Fruit fly (Drosophila melanogaster) whole organism, embryonic: ENCODE measurements around the gene Rh2.

ENCODE experiments used
- CG10543 ChIP-seq: fragments of 200-800 bp; sonication (Bioruptor generic); optimal IDR thresholded peaks from 3 replicates; lab custom pipeline; 2017; ENCODE audit warnings: missing biosample characterization, mild to moderate bottlenecking, missing genetic modification characterization, moderate library complexity
- CG12104 ChIP-seq: fragments of 200-800 bp; sonication (Bioruptor generic); optimal IDR thresholded peaks from 3 replicates; lab custom pipeline; 2016; ENCODE audit warnings: missing biosample characterization, missing genetic modification characterization
- CG14050 ChIP-seq: fragments of 200-800 bp; sonication (Bioruptor generic); IDR thresholded peaks from 3 replicates; pipeline ENCODE4 v1.3.6; 2022; ENCODE audit warnings: missing biosample characterization, missing genetic modification characterization
- CG17359 ChIP-seq: fragments of 200-800 bp; sonication (Bioruptor generic); optimal IDR thresholded peaks from 3 replicates; lab custom pipeline; 2018; ENCODE audit warnings: missing biosample characterization, mild to moderate bottlenecking, missing genetic modification characterization, moderate library complexity
- CG17385 ChIP-seq: fragments of 200-800 bp; sonication (Bioruptor generic); optimal IDR thresholded peaks from 3 replicates; lab custom pipeline; 2018; ENCODE audit warnings: missing biosample characterization, mild to moderate bottlenecking, missing genetic modification characterization
- CG2129 ChIP-seq: fragments of 200-800 bp; sonication (Bioruptor generic); IDR thresholded peaks from 2 replicates; pipeline ENCODE4 v1.3.6; 2022; ENCODE audit warnings: missing biosample characterization, missing genetic modification characterization; ENCODE audit not compliant: partially characterized antibody
- CG2875 ChIP-seq: fragments of 200-800 bp; sonication (Bioruptor generic); optimal IDR thresholded peaks from 2 replicates; lab custom pipeline; 2017; ENCODE audit warnings: missing biosample characterization, mild to moderate bottlenecking, missing genetic modification characterization, missing genetic modification reagents
- CG3281 ChIP-seq: fragments of 200-800 bp; sonication (Bioruptor generic); optimal IDR thresholded peaks from 3 replicates; lab custom pipeline; 2017; ENCODE audit warnings: missing biosample characterization, mild to moderate bottlenecking, missing genetic modification characterization
- CG6654 ChIP-seq: fragments of 200-800 bp; sonication (Bioruptor generic); optimal IDR thresholded peaks from 2 replicates; lab custom pipeline; 2017; ENCODE audit warnings: missing biosample characterization, mild to moderate bottlenecking, missing genetic modification characterization
- CG6689 ChIP-seq: fragments of 200-800 bp; sonication (Bioruptor generic); IDR thresholded peaks from 2 replicates; pipeline ENCODE4 v1.3.6; 2022; ENCODE audit warnings: missing biosample characterization, missing genetic modification characterization
- CG6791 ChIP-seq: fragments of 200-800 bp; sonication (Bioruptor generic); IDR thresholded peaks from 3 replicates; pipeline ENCODE4 v1.3.6; 2022; ENCODE audit warnings: missing biosample characterization, missing genetic modification characterization; ENCODE audit not compliant: partially characterized antibody
- CG7271 ChIP-seq: fragments of 200-800 bp; sonication (Bioruptor generic); optimal IDR thresholded peaks from 2 replicates; lab custom pipeline; 2018; ENCODE audit warnings: missing biosample characterization, mild to moderate bottlenecking, missing genetic modification characterization, moderate library complexity
- CG7963 ChIP-seq: fragments of 200-800 bp; sonication (Bioruptor generic); IDR thresholded peaks from 3 replicates; pipeline ENCODE4 v1.3.6; 2022; ENCODE audit warnings: missing biosample characterization, missing genetic modification characterization; ENCODE audit not compliant: partially characterized antibody
- CTCF ChIP-seq: fragments of 200-800 bp; sonication (Bioruptor generic); optimal IDR thresholded peaks from 2 replicates; lab custom pipeline; 2017; ENCODE audit warnings: missing biosample characterization, mild to moderate bottlenecking, missing genetic modification characterization, moderate library complexity
- Camta ChIP-seq: fragments of 200-800 bp; sonication (Bioruptor generic); optimal IDR thresholded peaks from 2 replicates; lab custom pipeline; 2016; ENCODE audit warnings: missing biosample characterization, missing genetic modification characterization
- CoRest ChIP-seq: fragments of 200-800 bp; sonication (Bioruptor generic); optimal IDR thresholded peaks from 3 replicates; lab custom pipeline; 2018; ENCODE audit warnings: missing biosample characterization, mild to moderate bottlenecking, missing genetic modification characterization, moderate library complexity
- D ChIP-seq, 2 experiments: fragments of 200-800 bp in 1 of 2; fragments of >200 bp in 1 of 2; sonication (Bioruptor generic) in 1 of 2; optimal IDR thresholded peaks; 2 replicates in 1 of 2; 3 replicates in 1 of 2; lab custom pipeline; 2017; ENCODE audit warnings: mild to moderate bottlenecking in 1 of 2, missing biosample characterization in 1 of 2, missing genetic modification characterization in 1 of 2, missing genetic modification reagents in 1 of 2
- HmgD ChIP-seq: fragments of 200-800 bp; sonication (Bioruptor generic); optimal IDR thresholded peaks from 3 replicates; lab custom pipeline; 2016; ENCODE audit warnings: missing biosample characterization, missing genetic modification characterization
- Hmr ChIP-seq: fragments of 200-800 bp; sonication (Bioruptor generic); optimal IDR thresholded peaks from 3 replicates; lab custom pipeline; 2017; ENCODE audit warnings: mild to moderate bottlenecking, missing biosample characterization, missing genetic modification reagents, missing genetic modification characterization
- Hr3 ChIP-seq: fragments of 200-800 bp; sonication (Bioruptor generic); optimal IDR thresholded peaks from 3 replicates; lab custom pipeline; 2016; ENCODE audit warnings: missing biosample characterization, missing genetic modification characterization
- Med ChIP-seq: fragments of 200-800 bp; sonication (Bioruptor generic); peaks from one replicate; lab custom pipeline; 2016; ENCODE audit warnings: missing biosample characterization, missing genetic modification characterization, mild to moderate bottlenecking, inconsistent platforms, moderate library complexity
- NC2α ChIP-seq: fragments of 200-800 bp; sonication (Bioruptor generic); optimal IDR thresholded peaks from 2 replicates; lab custom pipeline; 2016; ENCODE audit warnings: missing biosample characterization, missing genetic modification characterization
- Optix ChIP-seq: fragments of 200-800 bp; sonication (Bioruptor generic); IDR thresholded peaks from 3 replicates; pipeline ENCODE4 v1.3.6; 2022; ENCODE audit warnings: missing biosample characterization, missing genetic modification characterization
- Six4 ChIP-seq: fragments of 200-800 bp; sonication (Bioruptor generic); optimal IDR thresholded peaks from 2 replicates; lab custom pipeline; 2016; ENCODE audit warnings: missing biosample characterization, missing genetic modification characterization
- Stat92E ChIP-seq, 3 experiments: fragments of >200 bp in 2 of 3; fragments of 200-800 bp in 1 of 3; sonication (Bioruptor generic) in 1 of 3; optimal IDR thresholded peaks; 2 replicates each; lab custom pipeline; 2017 to 2019; ENCODE audit warnings: missing biosample characterization in 3 of 3, missing genetic modification characterization in 3 of 3, mild to moderate bottlenecking in 1 of 3, moderate library complexity in 1 of 3
- Xrp1 ChIP-seq: fragments of 200-800 bp; sonication (Bioruptor generic); IDR thresholded peaks from 2 replicates; pipeline ENCODE4 v1.3.6; 2022; ENCODE audit warnings: missing biosample characterization, missing genetic modification characterization
- ap ChIP-seq: fragments of 200-800 bp; sonication (Bioruptor generic); IDR thresholded peaks from 2 replicates; pipeline ENCODE4 v1.3.6; 2022; ENCODE audit warnings: missing biosample characterization, missing genetic modification characterization
- ase ChIP-seq: fragments of 200-800 bp; sonication (Bioruptor generic); IDR thresholded peaks from 3 replicates; pipeline ENCODE4 v1.3.6; 2022; ENCODE audit warnings: missing biosample characterization, missing genetic modification characterization
- ato ChIP-seq: fragments of 200-800 bp; sonication (Bioruptor generic); IDR thresholded peaks from 2 replicates; pipeline ENCODE4 v1.3.6; 2022; ENCODE audit warnings: missing biosample characterization, missing genetic modification characterization; ENCODE audit not compliant: partially characterized antibody
- az2 ChIP-seq: fragments of 200-800 bp; sonication (Bioruptor generic); optimal IDR thresholded peaks from 3 replicates; lab custom pipeline; 2016; ENCODE audit warnings: missing biosample characterization, missing genetic modification characterization
- bab2 ChIP-seq: fragments of 200-800 bp; sonication (Bioruptor generic); optimal IDR thresholded peaks from 2 replicates; lab custom pipeline; 2016; ENCODE audit warnings: missing biosample characterization, missing genetic modification characterization
- crc ChIP-seq: fragments of 200-800 bp; sonication (Bioruptor generic); optimal IDR thresholded peaks from 2 replicates; lab custom pipeline; 2016; ENCODE audit warnings: missing biosample characterization, missing genetic modification characterization
- da ChIP-seq: fragments of 200-800 bp; sonication (Bioruptor generic); optimal IDR thresholded peaks from 2 replicates; lab custom pipeline; 2016; ENCODE audit warnings: missing biosample characterization, missing genetic modification characterization
- dati ChIP-seq: fragments of 200-800 bp; sonication (Bioruptor generic); IDR thresholded peaks from 2 replicates; pipeline ENCODE4 v1.3.6; 2022; ENCODE audit warnings: missing biosample characterization, missing genetic modification characterization
- ems ChIP-seq: fragments of 200-800 bp; sonication (Bioruptor generic); optimal IDR thresholded peaks from 3 replicates; lab custom pipeline; 2016; ENCODE audit warnings: missing biosample characterization, missing genetic modification characterization
- gce ChIP-seq: fragments of 200-800 bp; sonication (Bioruptor generic); IDR thresholded peaks from 3 replicates; pipeline ENCODE4 v1.3.6; 2022; ENCODE audit warnings: missing biosample characterization, missing genetic modification characterization
- her ChIP-seq: fragments of 200-800 bp; sonication (Bioruptor generic); optimal IDR thresholded peaks from 2 replicates; lab custom pipeline; 2016; ENCODE audit warnings: missing biosample characterization, missing genetic modification characterization
- hkb ChIP-seq, 2 experiments: fragments of 200-800 bp in 1 of 2; fragments of >200 bp in 1 of 2; sonication (Bioruptor generic) in 1 of 2; IDR thresholded peaks in 1 of 2; optimal IDR thresholded peaks in 1 of 2; 2 replicates each; pipeline versions ENCODE4 v1.3.6 to Lab custom; 2017 to 2022; ENCODE audit warnings: missing biosample characterization in 1 of 2, missing genetic modification characterization in 1 of 2
- knrl ChIP-seq: fragments of 200-800 bp; sonication (Bioruptor generic); IDR thresholded peaks from 3 replicates; pipeline ENCODE4 v1.3.6; 2022; ENCODE audit warnings: missing biosample characterization, missing genetic modification characterization; ENCODE audit not compliant: partially characterized antibody
- lbe ChIP-seq: fragments of 200-800 bp; sonication (Bioruptor generic); optimal IDR thresholded peaks from 2 replicates; lab custom pipeline; 2016; ENCODE audit warnings: missing biosample characterization, mild to moderate bottlenecking, missing genetic modification characterization
- mirr ChIP-seq: fragments of 200-800 bp; sonication (Bioruptor generic); optimal IDR thresholded peaks from 3 replicates; lab custom pipeline; 2018; ENCODE audit warnings: missing biosample characterization, mild to moderate bottlenecking, missing genetic modification characterization
- odd ChIP-seq: fragments of 200-800 bp; sonication (Bioruptor generic); optimal IDR thresholded peaks from 2 replicates; lab custom pipeline; 2017; ENCODE audit warnings: missing biosample characterization, mild to moderate bottlenecking, missing genetic modification characterization
- rib ChIP-seq: fragments of 200-800 bp; sonication (Bioruptor generic); IDR thresholded peaks from 2 replicates; pipeline ENCODE4 v1.3.6; 2022; ENCODE audit warnings: missing biosample characterization, missing genetic modification characterization
- schlank ChIP-seq: fragments of 200-800 bp; sonication (Bioruptor generic); optimal IDR thresholded peaks from 2 replicates; lab custom pipeline; 2018; ENCODE audit warnings: missing biosample characterization, mild to moderate bottlenecking, missing genetic modification characterization
- sima ChIP-seq: fragments of 200-800 bp; sonication (Bioruptor generic); optimal IDR thresholded peaks from 2 replicates; lab custom pipeline; 2016; ENCODE audit warnings: missing biosample characterization, missing genetic modification characterization
- so ChIP-seq: fragments of 200-800 bp; sonication (Bioruptor generic); IDR thresholded peaks from 3 replicates; pipeline ENCODE4 v1.3.6; 2022; ENCODE audit warnings: missing biosample characterization, missing genetic modification characterization
- trem ChIP-seq: fragments of 200-800 bp; optimal IDR thresholded peaks from 3 replicates; lab custom pipeline; 2019; ENCODE audit warnings: missing biosample characterization, mild to moderate bottlenecking, missing genetic modification characterization, moderate library complexity
- ttk ChIP-seq: fragments of 200-800 bp; sonication (Bioruptor generic); IDR thresholded peaks from 2 replicates; pipeline ENCODE4 v2.1.2; 2022; ENCODE audit warnings: missing biosample characterization, missing genetic modification characterization

Rh2 gene

DNA sequence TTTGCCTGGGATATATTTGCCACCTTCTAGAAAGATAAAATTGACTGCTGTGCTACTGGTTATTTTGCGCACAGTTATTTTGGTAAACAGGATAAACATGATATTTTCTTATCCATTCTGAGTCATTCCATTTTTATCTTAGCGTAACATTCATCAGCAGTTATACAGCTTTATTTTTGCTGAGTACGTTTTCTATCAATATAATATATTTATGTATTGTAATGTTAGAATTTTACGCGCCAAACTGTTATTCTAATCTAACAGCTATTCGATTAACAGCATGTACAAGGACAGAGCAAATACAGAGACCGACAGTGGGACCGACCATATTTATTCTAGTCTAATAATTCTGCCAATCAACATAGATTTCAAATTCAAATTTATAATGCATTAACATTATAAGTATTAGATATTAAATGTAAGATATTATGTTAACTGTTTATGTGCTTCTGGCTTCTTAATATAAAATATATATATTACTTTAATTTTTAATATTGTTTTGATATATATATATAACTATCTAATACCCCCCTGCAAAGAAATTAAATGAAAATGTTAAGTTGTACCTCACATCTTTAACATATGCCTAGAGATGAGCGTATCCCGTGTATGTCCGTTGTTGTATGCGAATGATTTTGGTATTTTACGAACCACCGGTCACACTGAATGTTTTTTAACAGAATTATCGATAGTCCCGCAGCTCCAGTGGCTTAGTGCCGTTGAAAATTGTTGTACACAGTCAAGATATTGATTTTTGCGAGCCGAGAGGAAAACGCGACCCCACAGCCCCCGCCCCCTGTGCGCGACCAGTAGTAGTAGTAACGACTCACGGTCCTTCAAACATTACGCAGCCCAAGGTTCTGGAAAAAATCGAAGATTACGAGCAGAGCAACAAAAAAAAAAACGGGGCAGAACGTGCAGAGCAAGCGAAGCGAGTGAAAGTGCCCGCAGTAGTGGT lies 7.0 kb downstream of the Rh2 start, which contains the start of gene EndoA (continued):
- TF ChIP-seq D (optimal IDR thresholded peaks at IDR 0.05; lab: Kevin White, UChicago) (no peak), D (GFP tag; optimal IDR thresholded peaks at IDR 0.05; lab: Kevin White, UChicago) (no peak), crc (GFP tag; lab: Kevin White, UChicago) (no peak), rib (GFP tag; lab: Robert Waterston, UW) (no peak), Camta (GFP tag; lab: Kevin White, UChicago) (no peak), trem (tag; lab: Kevin White, UChicago) (peak; percentile 49), CoRest (tag; lab: Kevin White, UChicago) (peak; percentile 65), az2 (GFP tag; lab: Kevin White, UChicago) (peak; percentile 22), ttk (no peak), bab2 (GFP tag; lab: Kevin White, UChicago) (peak; percentile 14), NC2α (no peak), knrl (GFP tag; lab: Robert Waterston, UW) (peak; percentile 74), Xrp1 (GFP tag; lab: Robert Waterston, UW) (peak; percentile 78), CG2129 (GFP tag; lab: Robert Waterston, UW) (peak; percentile 21; the same call in 1 of the 2 replicates), CG6654 (GFP tag; lab: Kevin White, UChicago) (no peak), CTCF (GFP tag; lab: Kevin White, UChicago) (peak; percentile 16), HmgD (peak; percentile 8), CG7271 (no peak), da (GFP tag; lab: Kevin White, UChicago) (no peak), her (GFP tag; lab: Kevin White, UChicago) (no peak), ems (GFP tag; lab: Kevin White, UChicago) (no peak), CG17385 (peak; percentile 15), CG17359 (peak; percentile 42), Med (GFP tag; lab: Kevin White, UChicago) (peak; percentile 81), ap (GFP tag; lab: Robert Waterston, UW) (no peak), CG7963 (peak; percentile 67; the same call in 2 of the 3 replicates), ase (GFP tag; lab: Robert Waterston, UW) (no peak), Stat92E (GFP tag; optimal IDR thresholded peaks at IDR 0.05; lab: Kevin White, UChicago) (peak in 1 of 3 experiments; percentile 15), CG14050 (0 out of 3 replicates have a peak, but pooled peaks have one; percentile 27), hkb (optimal IDR thresholded peaks at IDR 0.05; lab: Kevin White, UChicago) (no peak), hkb (GFP tag; IDR thresholded peaks at IDR 0.05; lab: Robert Waterston, UW) (no peak), CG3281 (GFP tag; lab: Kevin White, UChicago) (peak; percentile 40), CG12104 (peak; percentile 15), CG6689 (GFP tag; lab: Robert Waterston, UW) (no peak; the same call in 1 of the 2 replicates), dati (GFP tag; lab: Robert Waterston, UW) (no peak), CG2875 (GFP tag; lab: Kevin White, UChicago) (peak; percentile 18), ato (GFP tag; lab: Robert Waterston, UW) (peak; percentile 52), Six4 (peak; percentile 54), Hmr (GFP tag; lab: Kevin White, UChicago) (peak; percentile 78), gce (GFP tag; lab: Robert Waterston, UW) (no peak), CG6791 (GFP tag; lab: Robert Waterston, UW) (peak; percentile 59; the same call in 2 of the 3 replicates), CG10543 (peak; percentile 51), mirr (GFP tag; lab: Kevin White, UChicago) (no peak), lbe (GFP tag; lab: Kevin White, UChicago) (no peak), so (GFP tag; lab: Robert Waterston, UW) (no peak), Optix (GFP tag; lab: Robert Waterston, UW) (no peak), odd (GFP tag; lab: Kevin White, UChicago) (no peak), Hr3 (GFP tag; lab: Kevin White, UChicago) (peak; percentile 31), schlank (no peak), sima (GFP tag; lab: Kevin White, UChicago) (no peak)
